Worm (Caenorhabditis elegans) whole organism, mixed stage, embryonic: ENCODE measurements around the gene pqbp-1.1.

Experiments used
- blmp-1 ChIP-seq: fragments of 150-350 bp; optimal IDR thresholded peaks from 2 replicates; lab custom pipeline; 2014; ENCODE audit warnings: missing biosample characterization, missing genetic modification characterization
- elt-1 ChIP-seq: sonication (generic microtip); optimal IDR thresholded peaks from 2 replicates; lab custom pipeline; 2017; ENCODE audit warnings: missing genetic modification characterization, mild to moderate bottlenecking, missing compliant biosample characterization, antibody characterized with exemption, moderate library complexity, borderline replicate concordance; ENCODE audit not compliant: insufficient read depth
- lin-13 ChIP-seq: fragments of 150-350 bp; optimal IDR thresholded peaks from 2 replicates; lab custom pipeline; 2014; ENCODE audit warnings: missing biosample characterization, missing genetic modification characterization
- mep-1 ChIP-seq: fragments of 150-350 bp; optimal IDR thresholded peaks from 2 replicates; lab custom pipeline; 2017; ENCODE audit warnings: missing biosample characterization, missing genetic modification reagents, missing genetic modification characterization, inconsistent platforms
- nhr-12 ChIP-seq: fragments of 150-350 bp; optimal IDR thresholded peaks from 2 replicates; lab custom pipeline; 2014; ENCODE audit warnings: missing biosample characterization, missing genetic modification characterization
- nhr-237 ChIP-seq: fragments of 150-350 bp; optimal IDR thresholded peaks from 2 replicates; lab custom pipeline; 2014; ENCODE audit warnings: missing biosample characterization, missing genetic modification characterization
- nhr-76 ChIP-seq: sonication (generic microtip); optimal IDR thresholded peaks from 2 replicates; lab custom pipeline; 2017; ENCODE audit warnings: missing biosample characterization, missing genetic modification characterization
- unc-62 ChIP-seq: fragments of 150-350 bp; optimal IDR thresholded peaks from 2 replicates; lab custom pipeline; 2014; ENCODE audit warnings: missing biosample characterization, missing genetic modification reagents, missing genetic modification characterization

DNA sequence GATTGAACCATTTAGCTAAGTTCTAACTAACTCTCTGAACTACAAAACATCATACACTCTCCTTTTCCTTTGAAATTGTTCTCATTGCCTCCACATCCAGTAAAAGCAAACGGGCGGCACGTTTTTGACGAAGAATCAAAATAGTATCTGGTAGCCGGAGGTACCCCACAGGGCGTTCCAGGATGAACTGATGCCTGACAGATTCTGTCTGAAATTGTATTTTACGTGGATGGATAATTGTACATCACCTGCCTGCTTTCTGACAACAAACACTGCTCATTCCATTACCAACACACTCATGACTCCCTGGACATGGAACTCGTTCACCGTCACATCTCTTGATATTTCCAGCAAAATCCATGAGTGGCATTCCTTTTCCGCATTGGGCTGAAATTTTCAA lies 28.9 kb upstream of the pqbp-1.1 start:
- TF ChIP-seq nhr-12 (tag; lab: Kevin White, UChicago) (no peak), blmp-1 (tag; lab: Kevin White, UChicago) (no peak), elt-1 (no peak), nhr-76 (tag; lab: Kevin White, UChicago) (no peak), lin-13 (tag; lab: Kevin White, UChicago) (no peak), mep-1 (tag; lab: Kevin White, UChicago) (no peak), unc-62 (GFP tag; lab: Kevin White, UChicago) (no peak), nhr-237 (tag; lab: Kevin White, UChicago) (no peak)
